Worm (Caenorhabditis elegans) whole organism, mixed stage, embryonic: Measurements from ENCODE around the gene gpr-1.
A peak's percentile ranks its signal among the peaks of the same experiment; 100 is the strongest.

Source experiments
- ces-1 ChIP-seq: fragments of 150-350 bp; optimal IDR thresholded peaks from 2 replicates; lab custom pipeline; 2014; ENCODE audit warnings: missing biosample characterization, missing genetic modification reagents, missing genetic modification characterization
- cnd-1 ChIP-seq: fragments of 200-800 bp; sonication (Bioruptor generic); optimal IDR thresholded peaks from 2 replicates; lab custom pipeline; 2018; ENCODE audit warnings: mild to moderate bottlenecking, missing genetic modification characterization, missing compliant biosample characterization
- drap-1 ChIP-seq: fragments of 200-800 bp; sonication (Bioruptor generic); optimal IDR thresholded peaks from 3 replicates; lab custom pipeline; 2018; ENCODE audit warnings: mild to moderate bottlenecking, missing genetic modification characterization, missing compliant biosample characterization
- elt-1 ChIP-seq: sonication (generic microtip); optimal IDR thresholded peaks from 2 replicates; lab custom pipeline; 2017; ENCODE audit warnings: missing genetic modification characterization, mild to moderate bottlenecking, missing compliant biosample characterization, antibody characterized with exemption, moderate library complexity, borderline replicate concordance; ENCODE audit not compliant: insufficient read depth
- elt-3 ChIP-seq: fragments of 150-350 bp; optimal IDR thresholded peaks from 2 replicates; lab custom pipeline; 2014; ENCODE audit warnings: missing biosample characterization, missing genetic modification characterization
- lin-13 ChIP-seq: fragments of 150-350 bp; optimal IDR thresholded peaks from 2 replicates; lab custom pipeline; 2014; ENCODE audit warnings: missing biosample characterization, missing genetic modification characterization
- mep-1 ChIP-seq: fragments of 150-350 bp; optimal IDR thresholded peaks from 2 replicates; lab custom pipeline; 2017; ENCODE audit warnings: missing biosample characterization, missing genetic modification reagents, missing genetic modification characterization, inconsistent platforms
- unc-62 ChIP-seq: fragments of 150-350 bp; optimal IDR thresholded peaks from 2 replicates; lab custom pipeline; 2014; ENCODE audit warnings: missing biosample characterization, missing genetic modification reagents, missing genetic modification characterization

DNA sequence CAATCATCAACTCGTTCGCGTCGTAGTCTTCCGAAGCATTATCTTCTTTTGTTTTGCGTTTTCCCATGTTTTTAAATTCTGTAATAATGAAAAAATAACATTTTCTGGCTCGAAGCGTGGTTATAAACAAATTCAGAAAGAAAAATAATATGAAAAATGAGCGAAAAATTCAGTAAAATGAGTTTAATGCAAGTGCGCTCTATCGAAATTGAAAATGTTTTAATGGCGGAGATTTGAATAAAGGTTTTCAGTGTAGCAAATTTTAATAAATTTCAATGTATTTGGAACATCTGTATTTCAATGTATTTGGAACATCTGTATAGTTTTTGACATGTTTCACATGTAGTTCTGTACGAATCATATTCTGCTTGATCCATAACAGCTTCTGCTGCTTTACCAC, 14.2 kb upstream of the gpr-1 start, which contains the start of gene rha-2:
- TF ChIP-seq lin-13 (tag; lab: Kevin White, UChicago) (no peak), drap-1 (GFP tag; lab: Kevin White, UChicago) (no peak), unc-62 (GFP tag; lab: Kevin White, UChicago) (no peak), elt-3 (tag; lab: Kevin White, UChicago) (no peak), cnd-1 (tag; lab: Kevin White, UChicago) (no peak), ces-1 (GFP tag; lab: Kevin White, UChicago) (peak; percentile 83), elt-1 (tag; lab: Kevin White, UChicago) (no peak), mep-1 (no peak)
